Worm (Caenorhabditis elegans) whole organism, young adult: ENCODE data around the gene flp-2.

Source experiments
- C17E4.6 ChIP-seq: fragments of 200-800 bp; sonication (Bioruptor generic); IDR thresholded peaks from 2 replicates; pipeline ENCODE4 v1.3.6; 2022; ENCODE audit warnings: missing genetic modification reagents, missing genetic modification characterization, missing compliant biosample characterization
- F52B5.7 ChIP-seq: sonication (generic microtip); optimal IDR thresholded peaks from 2 replicates; lab custom pipeline; 2016; ENCODE audit warnings: mild to moderate bottlenecking, missing genetic modification characterization, missing compliant biosample characterization
- ekl-4 ChIP-seq: fragments of 200-800 bp; sonication (Bioruptor generic); IDR thresholded peaks from 2 replicates; pipeline ENCODE4 v1.3.6; 2022; ENCODE audit warnings: missing genetic modification reagents, missing genetic modification characterization, missing compliant biosample characterization
- lin-40 ChIP-seq: sonication (generic microtip); optimal IDR thresholded peaks from 2 replicates; lab custom pipeline; 2016; ENCODE audit warnings: missing genetic modification characterization, mild to moderate bottlenecking, missing compliant biosample characterization, missing genotype, missing genetic modification reagents
- mel-28 ChIP-seq: sonication (generic microtip); optimal IDR thresholded peaks from 2 replicates; lab custom pipeline; 2016; ENCODE audit warnings: borderline replicate concordance, mild to moderate bottlenecking, missing genetic modification characterization, missing compliant biosample characterization
- mes-4 ChIP-seq: sonication (generic microtip); optimal IDR thresholded peaks from 2 replicates; lab custom pipeline; 2016; ENCODE audit warnings: missing genotype, missing genetic modification characterization, missing compliant biosample characterization
- nhr-27 ChIP-seq: fragments of 200-800 bp; sonication (Bioruptor generic); optimal IDR thresholded peaks from 2 replicates; lab custom pipeline; 2018; ENCODE audit warnings: mild to moderate bottlenecking, missing genetic modification characterization, moderate library complexity, missing compliant biosample characterization
- somi-1 ChIP-seq: fragments of 200-800 bp; sonication (Bioruptor generic); optimal IDR thresholded peaks from 2 replicates; lab custom pipeline; 2018; ENCODE audit warnings: mild to moderate bottlenecking, missing genetic modification characterization, missing compliant biosample characterization
- unc-62 ChIP-seq: fragments of 150-350 bp; optimal IDR thresholded peaks from 2 replicates; lab custom pipeline; 2014; ENCODE audit warnings: missing biosample characterization, missing genetic modification reagents, missing genetic modification characterization
- ztf-25 ChIP-seq: fragments of 200-800 bp; sonication (Bioruptor generic); IDR thresholded peaks from 2 replicates; pipeline ENCODE4 v1.3.6; 2022; ENCODE audit warnings: missing genetic modification reagents, missing genetic modification characterization, missing compliant biosample characterization

ce11 chrX:10051625-10052024 lies 43.4 kb downstream of the flp-2 start:
- TF ChIP-seq ekl-4 (no peak), nhr-27 (tag; lab: Kevin White, UChicago) (no peak), mel-28 (no peak), somi-1 (peak; percentile 58), lin-40 (tag; lab: Kevin White, UChicago) (no peak), unc-62 (GFP tag; lab: Kevin White, UChicago) (no peak), F52B5.7 (tag; lab: Kevin White, UChicago) (no peak), mes-4 (tag; lab: Kevin White, UChicago) (no peak), C17E4.6 (no peak), ztf-25 (no peak)
